Fruit fly (Drosophila melanogaster): ENCODE results near the gene Zip71B.

Zip71B gene

DNA sequence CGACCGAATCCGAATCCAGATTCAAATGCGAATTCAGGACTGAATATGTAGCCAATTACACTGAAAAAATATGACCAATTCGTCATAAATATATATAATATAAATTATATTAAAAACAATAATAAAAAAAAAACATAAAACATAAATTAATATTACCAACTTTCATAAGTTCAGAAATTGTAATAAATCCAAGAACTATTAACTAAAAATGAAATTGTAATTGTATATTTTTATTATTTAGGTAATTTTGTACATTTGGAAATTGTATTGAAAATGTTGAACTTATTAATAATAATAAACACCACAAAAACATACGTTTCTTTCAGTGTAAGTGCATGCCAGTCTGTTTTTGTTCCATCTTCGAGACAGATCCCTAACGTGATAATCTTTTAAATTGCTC lies 31.1 kb upstream of the Zip71B start (continued):
- peak; percentile 16 for TF ChIP-seq CG16815 (GFP tag; optimal IDR thresholded peaks at IDR 0.05)
- no peak for TF ChIP-seq CG11093 (GFP tag; IDR thresholded peaks at IDR 0.05)
- TF ChIP-seq Blimp-1 (GFP tag; optimal IDR thresholded peaks at IDR 0.05), result no peak
- peak; percentile 6 for TF ChIP-seq CG6254 (GFP tag; optimal IDR thresholded peaks at IDR 0.05)
- no peak for TF ChIP-seq CG4617 (GFP tag; optimal IDR thresholded peaks at IDR 0.05; ENCODE audit: borderline replicate concordance)
- peak; percentile 79 for TF ChIP-seq gem (tag; optimal IDR thresholded peaks at IDR 0.05)
- peak; percentile 56 for TF ChIP-seq Elba2 (GFP tag; optimal IDR thresholded peaks at IDR 0.05)
- no peak for TF ChIP-seq Atf6 (GFP tag; IDR thresholded peaks at IDR 0.05)
- TF ChIP-seq CG8388 (GFP tag; optimal IDR thresholded peaks at IDR 0.05), result peak; percentile 46
- TF ChIP-seq CG10462 (GFP tag; optimal IDR thresholded peaks at IDR 0.05), result peak; percentile 7
- TF ChIP-seq sim (GFP tag; IDR thresholded peaks at IDR 0.05), result no peak
- no peak for TF ChIP-seq Aef1 (GFP tag; IDR thresholded peaks at IDR 0.05)
- TF ChIP-seq MTF-1 (GFP tag; optimal IDR thresholded peaks at IDR 0.05; ENCODE audit: borderline replicate concordance), result no peak
- TF ChIP-seq az2 (GFP tag; optimal IDR thresholded peaks at IDR 0.05), result peak; percentile 17
- peak; percentile 45 for TF ChIP-seq CG10209 (GFP tag; optimal IDR thresholded peaks at IDR 0.05)
- peak; percentile 85 for TF ChIP-seq CG9727 (GFP tag; optimal IDR thresholded peaks at IDR 0.05)
- peak; percentile 61 for TF ChIP-seq CG33557 (GFP tag; optimal IDR thresholded peaks at IDR 0.05)
- TF ChIP-seq onecut (GFP tag; IDR thresholded peaks at IDR 0.05), result no peak
- peak; percentile 43 for TF ChIP-seq unpg (GFP tag; optimal IDR thresholded peaks at IDR 0.05)
- TF ChIP-seq ac (GFP tag; optimal IDR thresholded peaks at IDR 0.05), result peak; percentile 13
- TF ChIP-seq nmo (GFP tag; optimal IDR thresholded peaks at IDR 0.05), result peak; percentile 54
- TF ChIP-seq bowl (GFP tag; IDR thresholded peaks at IDR 0.05), result no peak
- peak; percentile 83 for TF ChIP-seq CG2712 (tag; optimal IDR thresholded peaks at IDR 0.05)
- TF ChIP-seq Nf-YB (GFP tag; optimal IDR thresholded peaks at IDR 0.05), result peak; percentile 41
- TF ChIP-seq lola (GFP tag; optimal IDR thresholded peaks at IDR 0.05), result peak in 1 of 3 experiments; percentile 89
- TF ChIP-seq kni (GFP tag; optimal IDR thresholded peaks at IDR 0.05), result no peak
- peak; percentile 35 for TF ChIP-seq CoRest (tag; optimal IDR thresholded peaks at IDR 0.05)
- no peak for TF ChIP-seq GATAe (GFP tag; conservative IDR thresholded peaks at IDR 0.05)
- peak; percentile 12 for TF ChIP-seq grau (tag; optimal IDR thresholded peaks at IDR 0.05)
- peak; percentile 44 for TF ChIP-seq gcm (GFP tag; optimal IDR thresholded peaks at IDR 0.05)
- no peak for TF ChIP-seq CG33213 (GFP tag; optimal IDR thresholded peaks at IDR 0.05)
- TF ChIP-seq ERR (GFP tag; optimal IDR thresholded peaks at IDR 0.05), result no peak
- TF ChIP-seq CG1792 (GFP tag; optimal IDR thresholded peaks at IDR 0.05), result no peak
- TF ChIP-seq CG18262 (tag; optimal IDR thresholded peaks at IDR 0.05), result peak; percentile 87
- TF ChIP-seq sens (GFP tag), result peak; percentile 54
- no peak for TF ChIP-seq stwl (tag; optimal IDR thresholded peaks at IDR 0.05)
- peak; percentile 68 for TF ChIP-seq gsb-n (tag; optimal IDR thresholded peaks at IDR 0.05)
- TF ChIP-seq CG31441 (GFP tag; IDR thresholded peaks at IDR 0.05), result peak; percentile 65
- TF ChIP-seq CG14710 (tag; optimal IDR thresholded peaks at IDR 0.05), result peak; percentile 77
- TF ChIP-seq bigmax (GFP tag; optimal IDR thresholded peaks at IDR 0.05), result no peak
- TF ChIP-seq CG7839 (tag; optimal IDR thresholded peaks at IDR 0.05), result peak; percentile 39
- no peak for TF ChIP-seq CG8089 (GFP tag; optimal IDR thresholded peaks at IDR 0.05)
- peak; percentile 14 for TF ChIP-seq Spps (tag; optimal IDR thresholded peaks at IDR 0.05)
